Worm (Caenorhabditis elegans): ENCODE measurements around the gene F20D1.3.
"Not testable (repeated sequence)": the region's sequence is repeated elsewhere in the genome, so short reads cannot be mapped to it uniquely, and the experiment has no call there.

Gene F20D1.3

DNA sequence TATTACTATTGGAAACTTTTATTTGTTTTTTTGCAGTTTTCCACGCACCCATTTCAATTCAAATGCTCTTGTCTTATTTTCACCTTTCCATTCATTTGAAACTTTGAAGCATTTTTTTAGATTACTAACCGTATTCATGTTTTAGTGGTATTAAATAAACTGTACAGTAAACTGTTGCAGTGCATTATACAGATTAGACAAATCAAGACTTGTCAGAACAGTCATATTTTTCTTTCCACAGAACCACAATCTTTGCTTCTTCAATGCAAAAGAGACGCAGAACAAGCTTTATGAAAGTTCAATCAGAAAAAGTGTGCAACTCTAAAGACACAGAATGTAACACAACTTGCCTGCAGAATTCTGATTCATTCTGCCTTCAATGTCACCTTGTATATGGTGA is 10.2 kb upstream of the F20D1.3 start, which contains the start of gene F45B8.5:
F45B8.5 (plus strand) TSS at position 301 of the 400 bp plus-strand sequence.
- no peak for TF ChIP-seq snpc-4 (tag; optimal IDR thresholded peaks at IDR 0.05)
- no peak for TF ChIP-seq M03D4.4 (tag; optimal IDR thresholded peaks at IDR 0.05)
- no peak for TF ChIP-seq ceh-39 (tag; optimal IDR thresholded peaks at IDR 0.05)
- no peak for TF ChIP-seq sptf-1 (tag; optimal IDR thresholded peaks at IDR 0.05)
- no peak for TF ChIP-seq sem-2 (GFP tag; optimal IDR thresholded peaks at IDR 0.05)
- TF ChIP-seq ceh-43 (GFP tag; optimal IDR thresholded peaks at IDR 0.05) = no peak
- no peak for TF ChIP-seq drap-1 (GFP tag; optimal IDR thresholded peaks at IDR 0.05)
- TF ChIP-seq mab-5 (tag; optimal IDR thresholded peaks at IDR 0.05) = no peak
- TF ChIP-seq cnd-1 (tag; optimal IDR thresholded peaks at IDR 0.05) = no peak

DNA sequence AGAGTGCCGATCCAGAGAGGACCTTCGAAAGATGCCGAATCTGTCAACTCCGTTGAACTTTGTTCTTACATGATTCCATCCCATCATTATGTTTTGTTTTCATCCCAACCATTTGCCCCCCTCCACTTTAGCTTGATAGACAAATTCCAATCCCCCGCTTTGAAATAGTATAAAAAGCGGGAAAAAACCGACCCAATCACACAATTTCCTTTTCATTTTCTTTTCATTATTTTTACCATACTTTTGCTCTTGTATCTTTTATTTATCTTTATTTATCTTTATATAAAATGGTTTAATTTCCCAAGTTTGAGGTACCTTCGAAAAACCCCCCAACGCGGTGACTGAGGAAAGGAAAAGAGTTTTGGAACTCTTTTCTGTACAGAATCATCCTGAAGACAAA is 9.4 kb upstream of the F20D1.3 start, which contains the start of gene F20D1.22:
F20D1.22 (plus strand) TSS at position 301 of the 400 bp plus-strand sequence.
- TF ChIP-seq cnd-1, blmp-1, zip-8 (tag; optimal IDR thresholded peaks at IDR 0.05): not testable (repeated sequence)

DNA sequence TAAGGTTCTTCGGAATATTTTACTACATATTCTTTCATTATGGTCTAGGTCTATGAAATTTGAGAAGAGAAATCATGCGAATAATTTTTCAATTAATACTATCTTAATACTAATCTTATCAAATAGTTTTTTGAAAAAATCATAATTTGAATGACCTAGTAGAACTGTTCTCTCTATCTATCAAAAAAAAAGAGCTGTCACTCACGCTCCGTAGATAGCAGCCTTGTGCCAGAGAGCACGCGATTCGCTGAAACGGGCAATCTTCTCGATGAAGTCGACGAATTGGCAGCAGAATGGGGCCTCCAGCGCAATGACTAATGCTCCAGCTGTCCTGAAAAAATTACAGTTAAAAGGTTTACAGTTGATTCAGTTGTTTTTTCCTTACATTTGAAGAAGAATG is 6.3 kb upstream of the F20D1.3 start:
- TF ChIP-seq cnd-1 (tag; optimal IDR thresholded peaks at IDR 0.05) (no peak), snpc-4 (tag; optimal IDR thresholded peaks at IDR 0.05) (no peak), ceh-39 (tag; optimal IDR thresholded peaks at IDR 0.05) (no peak), unc-62 (GFP tag; optimal IDR thresholded peaks at IDR 0.05) (no peak), blmp-1 (tag; optimal IDR thresholded peaks at IDR 0.05) (no peak), hlh-1 (tag; optimal IDR thresholded peaks at IDR 0.05) (no peak), ceh-43 (GFP tag; optimal IDR thresholded peaks at IDR 0.05) (no peak), bed-3 (GFP tag; optimal IDR thresholded peaks at IDR 0.05) (no peak), lin-32 (GFP tag; optimal IDR thresholded peaks at IDR 0.05) (no peak)

DNA sequence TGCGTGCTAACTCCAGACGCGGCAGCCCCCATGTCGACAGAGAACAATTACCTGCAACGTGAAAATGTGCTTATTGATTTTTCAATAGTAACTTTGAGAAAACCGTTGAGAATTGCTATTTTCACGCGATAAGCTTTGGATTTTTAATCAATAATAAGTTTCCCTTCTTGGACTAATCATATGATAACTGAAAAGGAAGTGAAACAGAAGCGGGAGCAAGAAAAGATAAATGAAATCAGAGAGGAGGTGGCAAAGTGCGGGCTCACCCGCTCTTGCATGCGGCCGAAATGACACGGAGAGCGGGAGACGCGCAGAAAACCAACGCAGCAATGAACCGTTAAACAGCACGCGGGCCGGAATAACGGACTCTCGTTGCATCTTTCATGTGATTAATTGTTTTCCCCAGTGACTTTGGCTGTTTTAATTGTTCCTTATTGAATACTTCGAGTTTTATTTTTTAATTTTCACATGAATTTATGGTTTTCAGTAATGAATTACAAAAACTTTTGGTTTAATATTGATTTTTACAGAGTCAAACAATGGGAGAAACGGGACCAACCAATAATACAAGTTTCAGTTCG is 5.6 kb upstream of the F20D1.3 start, which contains the start of the genes flwr-1 and tbc-1:
flwr-1 (minus strand) TSS at position 51 of the 581 bp plus-strand sequence.
tbc-1 (plus strand) TSS at position 531 of the 581 bp plus-strand sequence.
- no peak for TF ChIP-seq ztf-11 (tag; optimal IDR thresholded peaks at IDR 0.05)
- no peak for TF ChIP-seq bed-3 (GFP tag; optimal IDR thresholded peaks at IDR 0.05)
- TF ChIP-seq ceh-39 (tag; optimal IDR thresholded peaks at IDR 0.05) = no peak
- TF ChIP-seq unc-120 (tag; optimal IDR thresholded peaks at IDR 0.05; ENCODE audit: poor library complexity, severe bottlenecking) = peak; percentile 35
- no peak for TF ChIP-seq snpc-4 (tag; optimal IDR thresholded peaks at IDR 0.05)
- no peak for TF ChIP-seq ham-2 (GFP tag; optimal IDR thresholded peaks at IDR 0.05)
- no peak for TF ChIP-seq unc-62 (GFP tag; optimal IDR thresholded peaks at IDR 0.05)
- no peak for TF ChIP-seq hlh-1 (tag; optimal IDR thresholded peaks at IDR 0.05)
- no peak for TF ChIP-seq flh-1 (GFP tag; optimal IDR thresholded peaks at IDR 0.05)
- TF ChIP-seq mab-5 (tag; optimal IDR thresholded peaks at IDR 0.05) = no peak
- TF ChIP-seq nhr-2 (tag; optimal IDR thresholded peaks at IDR 0.05) = no peak
- no peak for TF ChIP-seq mls-2 (tag; optimal IDR thresholded peaks at IDR 0.05)
- TF ChIP-seq ces-1 (GFP tag; optimal IDR thresholded peaks at IDR 0.05) = peak; percentile 60
- TF ChIP-seq pha-4 (tag; optimal IDR thresholded peaks at IDR 0.05) = no peak
- no peak for TF ChIP-seq tbx-8 (GFP tag; optimal IDR thresholded peaks at IDR 0.05)
- no peak for TF ChIP-seq nhr-28 (tag; optimal IDR thresholded peaks at IDR 0.05)
- peak; percentile 18 for TF ChIP-seq ceh-43 (GFP tag; optimal IDR thresholded peaks at IDR 0.05)
- no peak for TF ChIP-seq mep-1 (tag; optimal IDR thresholded peaks at IDR 0.05)
- TF ChIP-seq unc-39 (tag; optimal IDR thresholded peaks at IDR 0.05) = no peak
- TF ChIP-seq blmp-1 (tag; optimal IDR thresholded peaks at IDR 0.05) = no peak
- TF ChIP-seq nhr-12 (tag; optimal IDR thresholded peaks at IDR 0.05) = no peak
- no peak for TF ChIP-seq nhr-237 (tag; optimal IDR thresholded peaks at IDR 0.05)
- TF ChIP-seq elt-3 (tag; optimal IDR thresholded peaks at IDR 0.05) = no peak
- no peak for TF ChIP-seq nhr-76 (tag; optimal IDR thresholded peaks at IDR 0.05)

DNA sequence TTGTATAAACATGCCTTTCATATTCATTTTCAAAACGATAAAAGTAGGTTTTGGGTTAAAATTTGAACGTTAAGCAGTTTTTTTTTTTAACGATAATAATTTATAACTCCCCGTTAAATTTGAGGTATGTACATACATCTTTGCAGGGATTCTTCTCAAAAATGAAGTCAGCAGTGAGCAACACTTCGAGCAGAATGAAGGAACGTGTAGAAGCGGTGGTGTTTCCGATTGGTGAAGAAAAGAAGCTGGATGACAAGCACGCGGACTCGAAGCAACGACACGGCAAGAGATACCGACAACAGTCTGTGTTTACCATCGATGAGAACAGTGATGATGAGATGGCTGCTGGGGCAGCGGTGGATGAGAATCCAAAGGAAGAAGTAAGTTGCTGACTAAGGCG is 2.8 kb upstream of the F20D1.3 start:
- TF ChIP-seq cnd-1 (tag; optimal IDR thresholded peaks at IDR 0.05) (no peak), mls-2 (tag; optimal IDR thresholded peaks at IDR 0.05) (no peak), nhr-28 (tag; optimal IDR thresholded peaks at IDR 0.05) (no peak), sptf-1 (tag; optimal IDR thresholded peaks at IDR 0.05) (no peak), lin-13 (tag; optimal IDR thresholded peaks at IDR 0.05) (no peak), ztf-11 (tag; optimal IDR thresholded peaks at IDR 0.05) (no peak), unc-62 (GFP tag; optimal IDR thresholded peaks at IDR 0.05) (no peak), ces-1 (GFP tag; optimal IDR thresholded peaks at IDR 0.05) (no peak), mab-5 (tag; optimal IDR thresholded peaks at IDR 0.05) (no peak), lsy-2 (tag; optimal IDR thresholded peaks at IDR 0.05) (no peak), nhr-2 (tag; optimal IDR thresholded peaks at IDR 0.05) (no peak), ceh-39 (tag; optimal IDR thresholded peaks at IDR 0.05) (no peak), elt-1 (tag; optimal IDR thresholded peaks at IDR 0.05; ENCODE audit: borderline replicate concordance, insufficient read depth) (no peak), elt-3 (tag; optimal IDR thresholded peaks at IDR 0.05) (no peak)

All from whole organism, mixed stage, embryonic.